Worm (Caenorhabditis elegans) whole organism, L3 larva: ENCODE results near the gene F38B6.4.

Source experiments
- R02D3.7 ChIP-seq: fragments of 150-350 bp; optimal IDR thresholded peaks from 2 replicates; lab custom pipeline; 2014; ENCODE audit warnings: missing biosample characterization, missing genetic modification characterization
- ZK546.5 ChIP-seq: sonication (generic microtip); optimal IDR thresholded peaks from 2 replicates; lab custom pipeline; 2017; ENCODE audit warnings: missing biosample characterization, missing genetic modification characterization
- ama-1 ChIP-seq: fragments of 150-350 bp; optimal IDR thresholded peaks from 2 replicates; lab custom pipeline; 2018
- ceh-28 ChIP-seq: fragments of 150-350 bp; optimal IDR thresholded peaks from 2 replicates; lab custom pipeline; 2014; ENCODE audit warnings: missing biosample characterization, missing genetic modification reagents, missing genetic modification characterization
- ceh-82 ChIP-seq: fragments of 150-350 bp; optimal IDR thresholded peaks from 2 replicates; lab custom pipeline; 2014; ENCODE audit warnings: missing biosample characterization, missing genetic modification characterization
- ceh-9 ChIP-seq: sonication (generic microtip); optimal IDR thresholded peaks from 2 replicates; lab custom pipeline; 2018; ENCODE audit warnings: missing biosample characterization, missing genetic modification characterization
- egl-27 ChIP-seq: sonication (generic microtip); optimal IDR thresholded peaks from 4 replicates; lab custom pipeline; 2017; ENCODE audit warnings: missing biosample characterization, missing genetic modification reagents, missing genetic modification characterization
- egl-5 ChIP-seq: fragments of 150-350 bp; optimal IDR thresholded peaks from 2 replicates; lab custom pipeline; 2017; ENCODE audit warnings: missing biosample characterization, missing genetic modification reagents, missing genetic modification characterization, inconsistent platforms
- elt-1 ChIP-seq: fragments of 150-350 bp; optimal IDR thresholded peaks from 2 replicates; lab custom pipeline; 2014; ENCODE audit warnings: missing biosample characterization, missing genetic modification characterization
- elt-3 ChIP-seq, 3 experiments: fragments of 150-350 bp in 1 of 3; sonication (generic microtip) in 2 of 3; optimal IDR thresholded peaks; 2 replicates in 2 of 3; 4 replicates in 1 of 3; lab custom pipeline; 2014 to 2017; ENCODE audit warnings: missing biosample characterization in 3 of 3, missing genetic modification characterization in 3 of 3
- fkh-10 ChIP-seq: sonication (generic microtip); optimal IDR thresholded peaks from 2 replicates; lab custom pipeline; 2017; ENCODE audit warnings: missing biosample characterization, missing genetic modification reagents, missing genetic modification characterization
- fkh-2 ChIP-seq: fragments of 150-350 bp; optimal IDR thresholded peaks from 2 replicates; lab custom pipeline; 2014; ENCODE audit warnings: missing biosample characterization, missing genetic modification reagents, missing genetic modification characterization
- fos-1 ChIP-seq: fragments of 150-350 bp; optimal IDR thresholded peaks from 2 replicates; lab custom pipeline; 2014; ENCODE audit warnings: missing biosample characterization, missing genetic modification characterization
- lin-39 ChIP-seq: fragments of 150-350 bp; optimal IDR thresholded peaks from 2 replicates; lab custom pipeline; 2018; ENCODE audit warnings: missing biosample characterization, missing genetic modification reagents, missing genetic modification characterization
- lsy-12 ChIP-seq: sonication (generic microtip); optimal IDR thresholded peaks from 2 replicates; lab custom pipeline; 2016; ENCODE audit warnings: mild to moderate bottlenecking, missing genetic modification characterization, missing compliant biosample characterization
- nfya-1 ChIP-seq: sonication (generic microtip); optimal IDR thresholded peaks from 2 replicates; lab custom pipeline; 2017; ENCODE audit warnings: missing genetic modification characterization, mild to moderate bottlenecking, missing compliant biosample characterization, antibody characterized with exemption, moderate library complexity; ENCODE audit not compliant: insufficient read depth
- nhr-11 ChIP-seq: fragments of 150-350 bp; optimal IDR thresholded peaks from 2 replicates; lab custom pipeline; 2014; ENCODE audit warnings: missing biosample characterization, missing genetic modification characterization
- nhr-12 ChIP-seq: fragments of 150-350 bp; optimal IDR thresholded peaks from 2 replicates; lab custom pipeline; 2014; ENCODE audit warnings: missing biosample characterization, missing genetic modification characterization
- nhr-237 ChIP-seq: fragments of 150-350 bp; optimal IDR thresholded peaks from 2 replicates; lab custom pipeline; 2014; ENCODE audit warnings: missing biosample characterization, missing genetic modification characterization
- nhr-25 ChIP-seq: sonication (generic microtip); optimal IDR thresholded peaks from 2 replicates; lab custom pipeline; 2017; ENCODE audit warnings: missing biosample characterization, missing genetic modification characterization
- nhr-43 ChIP-seq: sonication (generic microtip); optimal IDR thresholded peaks from 2 replicates; lab custom pipeline; 2016; ENCODE audit warnings: mild to moderate bottlenecking, missing genetic modification characterization, missing compliant biosample characterization; ENCODE audit not compliant: poor library complexity, severe bottlenecking
- nhr-76 ChIP-seq: fragments of 150-350 bp; sonication (generic microtip); optimal IDR thresholded peaks from 5 replicates; lab custom pipeline; 2014; ENCODE audit warnings: missing biosample characterization, missing genetic modification characterization
- sea-2 ChIP-seq: fragments of 150-350 bp; sonication (generic microtip); optimal IDR thresholded peaks from 4 replicates; lab custom pipeline; 2014; ENCODE audit warnings: missing biosample characterization, missing genetic modification reagents, missing genetic modification characterization
- skn-1 ChIP-seq: fragments of 150-350 bp; optimal IDR thresholded peaks from 2 replicates; lab custom pipeline; 2014; ENCODE audit warnings: missing biosample characterization, missing genetic modification characterization
- snpc-4 ChIP-seq: fragments of 150-350 bp; optimal IDR thresholded peaks from 2 replicates; lab custom pipeline; 2014; ENCODE audit warnings: missing biosample characterization, missing genetic modification characterization
- tbx-2 ChIP-seq: sonication (generic microtip); optimal IDR thresholded peaks from 2 replicates; lab custom pipeline; 2016; ENCODE audit warnings: mild to moderate bottlenecking, missing genetic modification characterization, missing compliant biosample characterization
- unc-62 ChIP-seq: fragments of 150-350 bp; sonication (generic microtip); optimal IDR thresholded peaks from 4 replicates; lab custom pipeline; 2014; ENCODE audit warnings: missing biosample characterization, missing genetic modification reagents, missing genetic modification characterization
- zag-1 ChIP-seq: fragments of 150-350 bp; optimal IDR thresholded peaks from 2 replicates; lab custom pipeline; 2014; ENCODE audit warnings: missing biosample characterization, missing genetic modification characterization
- ztf-11 ChIP-seq: fragments of 150-350 bp; optimal IDR thresholded peaks from 2 replicates; lab custom pipeline; 2014; ENCODE audit warnings: missing biosample characterization, missing genetic modification characterization
- ztf-4 ChIP-seq: fragments of 150-350 bp; optimal IDR thresholded peaks from 2 replicates; lab custom pipeline; 2014; ENCODE audit warnings: missing biosample characterization, missing genetic modification characterization

Gene F38B6.4

ce11 chrX:6691653-6692052, 17.0 kb downstream of the F38B6.4 start:
- TF ChIP-seq nhr-43 (tag; lab: Kevin White, UChicago): no peak
- TF ChIP-seq ceh-9 (tag; lab: Kevin White, UChicago): no peak
- no peak for TF ChIP-seq unc-62 (GFP tag; lab: Kevin White, UChicago)
- TF ChIP-seq fos-1: no peak
- no peak for TF ChIP-seq egl-5 (tag; lab: Kevin White, UChicago)
- no peak for TF ChIP-seq skn-1 (tag; lab: Kevin White, UChicago)
- TF ChIP-seq nhr-76 (tag; lab: Kevin White, UChicago): no peak

DNA sequence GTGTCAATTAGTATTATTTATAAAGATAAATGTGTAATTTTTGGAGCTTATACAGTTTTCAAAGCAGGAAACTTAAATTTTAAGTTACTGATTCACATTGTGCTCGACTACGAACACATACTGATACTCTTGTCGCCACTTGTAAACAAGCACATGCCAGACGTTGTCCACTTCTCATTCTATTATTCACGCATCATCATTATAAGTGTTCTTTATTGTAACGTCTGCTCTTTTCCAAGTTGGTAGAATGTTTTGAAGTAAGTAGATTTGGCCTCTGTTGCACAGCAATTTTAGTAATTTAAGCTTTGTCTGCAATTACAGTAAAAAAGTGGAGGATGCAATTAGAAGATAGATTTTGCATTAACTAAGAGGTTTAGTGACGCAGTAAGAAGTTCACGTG, 18.2 kb downstream of the F38B6.4 start:
- TF ChIP-seq lin-39 (tag; lab: Kevin White, UChicago): no peak
- no peak for TF ChIP-seq ceh-28

ce11 chrX:6693331-6693730, 18.7 kb downstream of the F38B6.4 start, which contains the start of gene F38B6.3:
Gene F38B6.3, plus strand, starts transcription at chrX:6693631.
- TF ChIP-seq ceh-28: no peak
- TF ChIP-seq, all 47 proteins: peak for 0

- TF ChIP-seq unc-62 (GFP tag; lab: Kevin White, UChicago) (no peak), ama-1 (lab: Kevin White, UChicago) (no peak), ztf-4 (tag; lab: Kevin White, UChicago) (no peak), nhr-237 (tag; lab: Kevin White, UChicago) (no peak), R02D3.7 (tag; lab: Kevin White, UChicago) (no peak), sea-2 (no peak), zag-1 (tag; lab: Kevin White, UChicago) (no peak)
Observed at ce11 chrX:6698267-6698666, 23.6 kb downstream of the F38B6.4 start, which contains the start of the genes F38B6.7 and F38B6.2. Gene F38B6.7, minus strand, starts transcription at chrX:6698367. Gene F38B6.2, plus strand, starts transcription at chrX:6698533.

- TF ChIP-seq nfya-1 (tag; lab: Kevin White, UChicago): peak; percentile 27
- TF ChIP-seq egl-5 (tag; lab: Kevin White, UChicago): no peak
- no peak for TF ChIP-seq skn-1 (tag; lab: Kevin White, UChicago)
- TF ChIP-seq elt-3 (tag; optimal IDR thresholded peaks at IDR 0.05; lab: Kevin White, UChicago): no peak
- TF ChIP-seq ceh-28: no peak
Observed at ce11 chrX:6702249-6702648, 27.6 kb downstream of the F38B6.4 start, which contains the start of gene acr-2. Gene acr-2, plus strand, starts transcription at chrX:6702549.

ce11 chrX:6705156-6705555, 30.5 kb downstream of the F38B6.4 start:
- TF ChIP-seq fkh-10 (GFP tag; lab: Kevin White, UChicago) (peak; percentile 88), elt-1 (tag; lab: Kevin White, UChicago) (no peak)

DNA sequence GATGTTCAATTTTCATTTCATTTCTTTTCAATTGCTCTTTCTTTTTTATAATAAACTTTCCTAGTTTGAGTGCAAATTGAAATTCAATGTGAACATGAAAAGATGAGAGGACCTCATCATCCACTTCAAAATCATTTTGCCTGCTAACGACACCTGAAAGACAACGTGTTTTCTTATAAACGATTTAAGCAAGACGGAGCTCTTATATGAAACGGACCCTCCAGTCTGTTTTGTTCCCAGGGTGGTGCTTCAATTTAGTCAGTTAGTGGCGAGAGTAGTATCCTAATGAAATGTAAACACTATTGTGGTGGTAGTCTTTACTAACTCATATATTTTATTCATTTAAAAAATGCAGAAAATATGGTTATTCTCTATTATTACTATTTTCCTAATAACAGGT, 34.6 kb downstream of the F38B6.4 start, which contains the start of gene acr-3:
TSS of gene acr-3 (plus strand) at position 301 of the 400 bp plus-strand sequence.
- TF ChIP-seq nhr-12 (tag; lab: Kevin White, UChicago) (no peak), fkh-2 (tag; lab: Kevin White, UChicago) (no peak), snpc-4 (tag; lab: Kevin White, UChicago) (no peak), lsy-12 (no peak), skn-1 (tag; lab: Kevin White, UChicago) (no peak), egl-27 (no peak), nhr-11 (tag; lab: Kevin White, UChicago) (no peak), zag-1 (tag; lab: Kevin White, UChicago) (no peak), elt-3 (tag; optimal IDR thresholded peaks at IDR 0.05; lab: Kevin White, UChicago) (no peak), nhr-25 (tag; lab: Kevin White, UChicago) (no peak), tbx-2 (tag; lab: Kevin White, UChicago) (no peak), egl-5 (tag; lab: Kevin White, UChicago) (no peak), ceh-82 (tag; lab: Kevin White, UChicago) (no peak), nfya-1 (tag; lab: Kevin White, UChicago) (no peak), ZK546.5 (no peak), ceh-28 (no peak), ztf-11 (tag; lab: Kevin White, UChicago) (no peak)
